Worm (Caenorhabditis elegans) whole organism, L1 larva: Measurements from ENCODE around the gene C06A6.2.

Source experiments
- aly-2 ChIP-seq: fragments of 150-350 bp; optimal IDR thresholded peaks from 2 replicates; lab custom pipeline; 2014; ENCODE audit warnings: missing biosample characterization, missing genetic modification characterization
- blmp-1 ChIP-seq: fragments of 150-350 bp; optimal IDR thresholded peaks from 2 replicates; lab custom pipeline; 2014; ENCODE audit warnings: missing biosample characterization, missing genetic modification characterization
- elt-2 ChIP-seq: sonication (generic microtip); optimal IDR thresholded peaks from 2 replicates; lab custom pipeline; 2016; ENCODE audit warnings: missing genetic modification characterization, mild to moderate bottlenecking, inconsistent platforms, missing compliant biosample characterization, missing genetic modification reagents
- fkh-4 ChIP-seq: sonication (generic microtip); optimal IDR thresholded peaks from 2 replicates; lab custom pipeline; 2016; ENCODE audit warnings: missing compliant biosample characterization, missing genetic modification characterization, borderline replicate concordance
- lin-14 ChIP-seq: fragments of 200-800 bp; sonication (Bioruptor generic); optimal IDR thresholded peaks from 2 replicates; lab custom pipeline; 2018; ENCODE audit warnings: mild to moderate bottlenecking, missing genetic modification characterization, moderate library complexity, missing compliant biosample characterization
- lin-15B ChIP-seq: fragments of 150-350 bp; sonication (generic microtip); optimal IDR thresholded peaks from 3 replicates; lab custom pipeline; 2014; ENCODE audit warnings: missing biosample characterization, missing genetic modification characterization
- nhr-90 ChIP-seq: sonication (generic microtip); optimal IDR thresholded peaks from 2 replicates; lab custom pipeline; 2016; ENCODE audit warnings: mild to moderate bottlenecking, missing genetic modification characterization, missing compliant biosample characterization; ENCODE audit not compliant: poor library complexity
- ztf-11 ChIP-seq, 2 experiments: sonication (generic microtip); optimal IDR thresholded peaks; 2 replicates each; lab custom pipeline; 2016 to 2017; ENCODE audit warnings: missing genetic modification characterization in 2 of 2, missing biosample characterization in 1 of 2, missing compliant biosample characterization in 1 of 2
- ztf-4 ChIP-seq: fragments of 150-350 bp; optimal IDR thresholded peaks from 2 replicates; lab custom pipeline; 2014; ENCODE audit warnings: missing biosample characterization, missing genetic modification characterization

DNA sequence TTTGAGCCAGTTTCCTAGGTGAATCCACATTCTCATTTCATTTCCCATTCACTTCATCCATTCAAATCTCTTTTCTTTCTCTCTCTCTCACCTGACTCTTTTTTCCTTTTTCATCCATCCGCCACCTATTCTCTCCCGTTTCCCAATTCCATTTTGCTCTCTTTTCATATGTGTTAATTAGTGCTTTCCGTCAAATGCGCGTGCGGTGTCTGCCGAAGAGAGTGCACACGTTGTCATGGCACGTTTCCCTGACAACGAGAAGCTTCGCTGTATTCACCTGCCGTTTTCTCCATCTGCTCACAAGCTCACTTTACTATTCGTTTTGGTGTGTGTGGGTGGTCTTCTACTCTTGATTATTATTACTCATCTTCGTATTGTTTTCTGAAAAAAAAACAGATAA is 6.5 kb upstream of the C06A6.2 start:
- TF ChIP-seq lin-15B (tag; lab: Kevin White, UChicago) (no peak), elt-2 (tag; lab: Kevin White, UChicago) (no peak), ztf-11 (tag; optimal IDR thresholded peaks at IDR 0.05; lab: Kevin White, UChicago) (no peak), ztf-4 (tag; lab: Kevin White, UChicago) (no peak), lin-14 (GFP tag; lab: Kevin White, UChicago) (peak; percentile 33), aly-2 (no peak), fkh-4 (tag; lab: Kevin White, UChicago) (no peak), nhr-90 (tag; lab: Kevin White, UChicago) (no peak), blmp-1 (tag; lab: Kevin White, UChicago) (no peak)
